Fruit fly (Drosophila melanogaster): ENCODE data around the gene hob.

dm6 chr3L:3261642-3262041, 42.9 kb upstream of the hob start:
- no peak for TF ChIP-seq CG8301 (tag; optimal IDR thresholded peaks at IDR 0.05)
- no peak for TF ChIP-seq CG15710 (tag; optimal IDR thresholded peaks at IDR 0.05)
- no peak for TF ChIP-seq CG4496 (GFP tag; IDR thresholded peaks at IDR 0.05)
- no peak for TF ChIP-seq CG10348 (GFP tag; IDR thresholded peaks at IDR 0.05)
- TF ChIP-seq CG13204 (GFP tag; optimal IDR thresholded peaks at IDR 0.05), result no peak
- no peak for TF ChIP-seq CG32121 (GFP tag; IDR thresholded peaks at IDR 0.05)
- TF ChIP-seq Pif1A (GFP tag; optimal IDR thresholded peaks at IDR 0.05), result no peak
- no peak for TF ChIP-seq CG17806 (tag; optimal IDR thresholded peaks at IDR 0.05)
- TF ChIP-seq CG8159 (tag; optimal IDR thresholded peaks at IDR 0.05), result no peak
- TF ChIP-seq CG9948 (tag; optimal IDR thresholded peaks at IDR 0.05), result no peak

All from whole organism, pupa.